Fruit fly (Drosophila melanogaster) whole organism, embryonic: Measurements from ENCODE around the gene beta'COP.

Experiments
- Abd-B ChIP-seq: fragments of 200-800 bp; sonication (Bioruptor generic); optimal IDR thresholded peaks from 2 replicates; lab custom pipeline; 2018; ENCODE audit warnings: missing biosample characterization, mild to moderate bottlenecking, missing genetic modification characterization, moderate library complexity
- Ada2b ChIP-seq: fragments of 200-800 bp; sonication (Bioruptor generic); IDR thresholded peaks from 2 replicates; pipeline ENCODE4 v1.3.6; 2022; ENCODE audit warnings: missing biosample characterization, missing genetic modification characterization
- Asciz ChIP-seq: fragments of 200-800 bp; sonication (Bioruptor generic); optimal IDR thresholded peaks from 2 replicates; lab custom pipeline; 2017; ENCODE audit warnings: missing biosample characterization, mild to moderate bottlenecking, missing genetic modification characterization, missing genetic modification reagents
- B-H1 ChIP-seq: fragments of 200-800 bp; sonication (Bioruptor generic); IDR thresholded peaks from 3 replicates; pipeline ENCODE4 v1.3.6; 2022; ENCODE audit warnings: missing biosample characterization, missing genetic modification characterization
- CG10267 ChIP-seq: fragments of 200-800 bp; sonication (Bioruptor generic); optimal IDR thresholded peaks from 2 replicates; lab custom pipeline; 2018; ENCODE audit warnings: missing biosample characterization, mild to moderate bottlenecking, missing genetic modification characterization, moderate library complexity
- CG10959 ChIP-seq: fragments of 200-800 bp; sonication (Bioruptor generic); IDR thresholded peaks from 2 replicates; pipeline ENCODE4 v1.3.6; 2022; ENCODE audit warnings: missing biosample characterization, missing genetic modification characterization
- CG12104 ChIP-seq: fragments of 200-800 bp; sonication (Bioruptor generic); optimal IDR thresholded peaks from 3 replicates; lab custom pipeline; 2016; ENCODE audit warnings: missing biosample characterization, missing genetic modification characterization
- CG13296 ChIP-seq: fragments of 200-800 bp; sonication (Bioruptor generic); optimal IDR thresholded peaks from 3 replicates; lab custom pipeline; 2018; ENCODE audit warnings: missing biosample characterization, mild to moderate bottlenecking, missing genetic modification characterization
- CG15601 ChIP-seq: fragments of 200-800 bp; sonication (Bioruptor generic); optimal IDR thresholded peaks from 3 replicates; lab custom pipeline; 2019; ENCODE audit warnings: missing biosample characterization, mild to moderate bottlenecking, missing genetic modification characterization, moderate library complexity
- CG17802 ChIP-seq: fragments of 200-800 bp; sonication (Bioruptor generic); optimal IDR thresholded peaks from 2 replicates; lab custom pipeline; 2018; ENCODE audit warnings: missing biosample characterization, mild to moderate bottlenecking, missing genetic modification characterization, moderate library complexity
- CG2875 ChIP-seq: fragments of 200-800 bp; sonication (Bioruptor generic); optimal IDR thresholded peaks from 2 replicates; lab custom pipeline; 2017; ENCODE audit warnings: missing biosample characterization, mild to moderate bottlenecking, missing genetic modification characterization, missing genetic modification reagents
- CG3065 ChIP-seq: fragments of 200-800 bp; sonication (Bioruptor generic); optimal IDR thresholded peaks from 2 replicates; lab custom pipeline; 2016; ENCODE audit warnings: missing biosample characterization, missing genetic modification characterization
- CG4404 ChIP-seq: fragments of 200-800 bp; sonication (Bioruptor generic); IDR thresholded peaks from 2 replicates; pipeline ENCODE4 v1.3.6; 2022; ENCODE audit warnings: missing biosample characterization, missing genetic modification characterization
- CG4820 ChIP-seq: fragments of 200-800 bp; sonication (Bioruptor generic); optimal IDR thresholded peaks from 3 replicates; lab custom pipeline; 2016; ENCODE audit warnings: missing biosample characterization, missing genetic modification characterization
- CG6175 ChIP-seq: fragments of 200-800 bp; sonication (Bioruptor generic); IDR thresholded peaks from 3 replicates; pipeline ENCODE4 v1.3.6; 2022; ENCODE audit warnings: missing biosample characterization, missing genetic modification characterization
- CG6765 ChIP-seq: fragments of 200-800 bp; sonication (Bioruptor generic); optimal IDR thresholded peaks from 3 replicates; lab custom pipeline; 2017; ENCODE audit warnings: missing biosample characterization, mild to moderate bottlenecking, missing genetic modification characterization
- CG7839 ChIP-seq: fragments of 200-800 bp; sonication (Bioruptor generic); optimal IDR thresholded peaks from 3 replicates; lab custom pipeline; 2018; ENCODE audit warnings: missing biosample characterization, mild to moderate bottlenecking, missing genetic modification characterization, moderate library complexity
- CG8281 ChIP-seq: fragments of 200-800 bp; sonication (Bioruptor generic); optimal IDR thresholded peaks from 2 replicates; lab custom pipeline; 2018; ENCODE audit warnings: missing biosample characterization, mild to moderate bottlenecking, missing genetic modification characterization, moderate library complexity
- Deaf1 ChIP-seq: fragments of 200-800 bp; optimal IDR thresholded peaks from 3 replicates; lab custom pipeline; 2019; ENCODE audit warnings: missing biosample characterization, mild to moderate bottlenecking, missing genetic modification characterization, moderate library complexity
- Dll ChIP-seq: fragments of 200-800 bp; sonication (Bioruptor generic); IDR thresholded peaks from 4 replicates; pipeline ENCODE4 v1.3.6; 2022; ENCODE audit warnings: missing biosample characterization, missing genetic modification characterization; ENCODE audit not compliant: partially characterized antibody
- ERR ChIP-seq: fragments of 200-800 bp; sonication (Bioruptor generic); optimal IDR thresholded peaks from 2 replicates; lab custom pipeline; 2016; ENCODE audit warnings: missing biosample characterization, missing genetic modification characterization
- H15 ChIP-seq: fragments of 200-800 bp; sonication (Bioruptor generic); IDR thresholded peaks from 3 replicates; pipeline ENCODE4 v1.3.6; 2022; ENCODE audit warnings: missing biosample characterization, missing genetic modification characterization
- HLH54F ChIP-seq: fragments of 200-800 bp; sonication (Bioruptor generic); optimal IDR thresholded peaks from 3 replicates; lab custom pipeline; 2016; ENCODE audit warnings: missing biosample characterization, missing genetic modification characterization
- Hey ChIP-seq: fragments of 200-800 bp; sonication (Bioruptor generic); optimal IDR thresholded peaks from 3 replicates; lab custom pipeline; 2018; ENCODE audit warnings: missing biosample characterization, mild to moderate bottlenecking, missing genetic modification characterization
- HmgZ ChIP-seq: fragments of 200-800 bp; sonication (Bioruptor generic); optimal IDR thresholded peaks from 2 replicates; lab custom pipeline; 2018; ENCODE audit warnings: missing biosample characterization, mild to moderate bottlenecking, missing genetic modification characterization
- Hmr ChIP-seq: fragments of 200-800 bp; sonication (Bioruptor generic); optimal IDR thresholded peaks from 3 replicates; lab custom pipeline; 2017; ENCODE audit warnings: mild to moderate bottlenecking, missing biosample characterization, missing genetic modification reagents, missing genetic modification characterization
- Hr3 ChIP-seq: fragments of 200-800 bp; sonication (Bioruptor generic); optimal IDR thresholded peaks from 3 replicates; lab custom pipeline; 2016; ENCODE audit warnings: missing biosample characterization, missing genetic modification characterization
- Hr51 ChIP-seq, 2 experiments: fragments of 200-800 bp; sonication (Bioruptor generic); optimal IDR thresholded peaks; 2 replicates in 1 of 2; 3 replicates in 1 of 2; lab custom pipeline; 2016 to 2018; ENCODE audit warnings: missing biosample characterization in 2 of 2, missing genetic modification characterization in 2 of 2, mild to moderate bottlenecking in 1 of 2, moderate library complexity in 1 of 2
- Hr78 ChIP-seq, 2 experiments: fragments of 200-800 bp in 1 of 2; fragments of >200 bp in 1 of 2; sonication (Bioruptor generic) in 1 of 2; optimal IDR thresholded peaks; 2 replicates each; lab custom pipeline; 2017 to 2019; ENCODE audit warnings: missing biosample characterization in 2 of 2, missing genetic modification characterization in 2 of 2, mild to moderate bottlenecking in 1 of 2, moderate library complexity in 1 of 2
- Hsf ChIP-seq: fragments of 200-800 bp; sonication (Bioruptor generic); optimal IDR thresholded peaks from 3 replicates; lab custom pipeline; 2016; ENCODE audit warnings: missing biosample characterization, missing genetic modification characterization
- Oaz ChIP-seq: fragments of 200-800 bp; sonication (Bioruptor generic); IDR thresholded peaks from 2 replicates; pipeline ENCODE4 v1.3.6; 2022; ENCODE audit warnings: missing biosample characterization, missing genetic modification characterization
- Pdp1 ChIP-seq, 2 experiments: fragments of 200-800 bp; sonication (Bioruptor generic); optimal IDR thresholded peaks; 3 replicates each; lab custom pipeline; 2016; ENCODE audit warnings: missing biosample characterization in 2 of 2, missing genetic modification characterization in 2 of 2, mild to moderate bottlenecking in 1 of 2, moderate library complexity in 1 of 2
- Scr ChIP-seq: fragments of 200-800 bp; sonication (Bioruptor generic); IDR thresholded peaks from 2 replicates; pipeline ENCODE4 v1.3.6; 2022; ENCODE audit warnings: missing biosample characterization, missing genetic modification characterization; ENCODE audit not compliant: partially characterized antibody
- Six4 ChIP-seq: fragments of 200-800 bp; sonication (Bioruptor generic); optimal IDR thresholded peaks from 2 replicates; lab custom pipeline; 2016; ENCODE audit warnings: missing biosample characterization, missing genetic modification characterization
- ac ChIP-seq: fragments of 200-800 bp; sonication (Bioruptor generic); optimal IDR thresholded peaks from 3 replicates; lab custom pipeline; 2017; ENCODE audit warnings: missing biosample characterization, mild to moderate bottlenecking, missing genetic modification characterization
- amos ChIP-seq: fragments of 200-800 bp; sonication (Bioruptor generic); IDR thresholded peaks from 2 replicates; pipeline ENCODE4 v1.3.6; 2022; ENCODE audit warnings: missing biosample characterization, missing genetic modification characterization; ENCODE audit not compliant: partially characterized antibody
- bcd ChIP-seq: fragments of 200-800 bp; sonication (Bioruptor generic); optimal IDR thresholded peaks from 2 replicates; lab custom pipeline; 2017; ENCODE audit warnings: missing biosample characterization, mild to moderate bottlenecking, missing genetic modification characterization
- ci ChIP-seq: fragments of 200-800 bp; sonication (Bioruptor generic); IDR thresholded peaks from 3 replicates; pipeline ENCODE4 v1.3.6; 2022; ENCODE audit warnings: missing biosample characterization, missing genetic modification characterization
- cwo ChIP-seq: fragments of 200-800 bp; sonication (Bioruptor generic); optimal IDR thresholded peaks from 3 replicates; lab custom pipeline; 2017; ENCODE audit warnings: missing biosample characterization, missing genetic modification characterization, mild to moderate bottlenecking, moderate library complexity, missing genetic modification reagents
- disco-r ChIP-seq: fragments of 200-800 bp; sonication (Bioruptor generic); optimal IDR thresholded peaks from 2 replicates; lab custom pipeline; 2016; ENCODE audit warnings: missing biosample characterization, missing genetic modification characterization
- gfzf ChIP-seq: fragments of 200-800 bp; sonication (Bioruptor generic); optimal IDR thresholded peaks from 2 replicates; lab custom pipeline; 2016; ENCODE audit warnings: missing biosample characterization, mild to moderate bottlenecking, missing genetic modification characterization, moderate library complexity
- gsb ChIP-seq: fragments of 200-800 bp; sonication (Bioruptor generic); IDR thresholded peaks from 2 replicates; pipeline ENCODE4 v1.3.6; 2022; ENCODE audit warnings: missing biosample characterization, missing genetic modification characterization
- mam ChIP-seq: fragments of 200-800 bp; sonication (Bioruptor generic); optimal IDR thresholded peaks from 3 replicates; lab custom pipeline; 2016; ENCODE audit warnings: missing biosample characterization, missing genetic modification characterization
- odd ChIP-seq: fragments of 200-800 bp; sonication (Bioruptor generic); optimal IDR thresholded peaks from 2 replicates; lab custom pipeline; 2017; ENCODE audit warnings: missing biosample characterization, mild to moderate bottlenecking, missing genetic modification characterization
- p53 ChIP-seq: fragments of 200-800 bp; sonication (Bioruptor generic); optimal IDR thresholded peaks from 2 replicates; lab custom pipeline; 2016; ENCODE audit warnings: missing biosample characterization, missing genetic modification characterization
- pum ChIP-seq: fragments of 200-800 bp; sonication (Bioruptor generic); optimal IDR thresholded peaks from 2 replicates; lab custom pipeline; 2016; ENCODE audit warnings: missing biosample characterization, missing genetic modification characterization
- row ChIP-seq: fragments of 200-800 bp; sonication (Bioruptor generic); IDR thresholded peaks from 3 replicates; pipeline ENCODE4 v1.3.6; 2022; ENCODE audit warnings: missing biosample characterization, missing genetic modification characterization
- salm ChIP-seq: fragments of 200-800 bp; sonication (Bioruptor generic); optimal IDR thresholded peaks from 2 replicates; lab custom pipeline; 2018; ENCODE audit warnings: missing biosample characterization, mild to moderate bottlenecking, missing genetic modification characterization
- sug ChIP-seq: fragments of 200-800 bp; optimal IDR thresholded peaks from 2 replicates; lab custom pipeline; 2019; ENCODE audit warnings: missing biosample characterization, mild to moderate bottlenecking, missing genetic modification characterization, moderate library complexity
- trem ChIP-seq: fragments of 200-800 bp; optimal IDR thresholded peaks from 3 replicates; lab custom pipeline; 2019; ENCODE audit warnings: missing biosample characterization, mild to moderate bottlenecking, missing genetic modification characterization, moderate library complexity

The beta'COP gene

DNA sequence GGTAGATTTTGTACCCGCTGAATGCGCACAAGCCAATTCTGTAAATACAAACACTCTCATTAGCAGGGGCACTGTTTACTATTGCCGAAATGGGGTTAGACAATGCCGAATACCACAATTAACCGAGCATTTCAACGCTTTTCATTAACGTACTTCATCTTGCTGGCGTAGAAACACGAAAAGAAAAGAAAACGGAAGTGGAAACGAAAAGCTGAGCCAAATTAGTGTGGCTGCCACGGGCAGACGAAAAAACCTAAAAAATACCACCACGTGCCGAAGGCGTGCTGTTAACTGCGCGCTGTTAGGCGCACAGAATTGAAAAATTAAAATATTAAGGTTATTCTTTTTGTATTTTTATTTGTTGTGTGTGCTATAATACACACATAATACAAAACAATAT lies 16.2 kb downstream of the beta'COP start, which contains the start of gene RpL24 (continued):
- TF ChIP-seq Scr (GFP tag; lab: Robert Waterston, UW) = no peak; the same call in 1 of the 2 replicates
- TF ChIP-seq sug (tag; lab: Kevin White, UChicago) = peak; percentile 87
- peak; percentile 91 for TF ChIP-seq CG12104
- peak; percentile 86 for TF ChIP-seq CG7839
- peak; percentile 89 for TF ChIP-seq disco-r (GFP tag; lab: Kevin White, UChicago)
- peak; percentile 88 for TF ChIP-seq gfzf (GFP tag; lab: Kevin White, UChicago)
- peak; percentile 85 for TF ChIP-seq Hey (tag; lab: Kevin White, UChicago)
- TF ChIP-seq CG10959 = peak; percentile 73
- peak; percentile 90 for TF ChIP-seq Hsf (GFP tag; lab: Kevin White, UChicago)
- TF ChIP-seq odd (GFP tag; lab: Kevin White, UChicago) = peak; percentile 96
- peak; percentile 68 for TF ChIP-seq Hr3 (GFP tag; lab: Kevin White, UChicago)
- peak; percentile 63 for TF ChIP-seq gsb (GFP tag; lab: Robert Waterston, UW)
- TF ChIP-seq Hr51 (GFP tag; optimal IDR thresholded peaks at IDR 0.05; lab: Kevin White, UChicago) = peak; percentile 81 to 88
- TF ChIP-seq Deaf1 = peak; percentile 64
- peak; percentile 92 for TF ChIP-seq ac (GFP tag; lab: Kevin White, UChicago)
- TF ChIP-seq CG2875 (GFP tag; lab: Kevin White, UChicago) = peak; percentile 92
- TF ChIP-seq cwo = peak; percentile 77
- TF ChIP-seq CG3065 (GFP tag; lab: Kevin White, UChicago) = peak; percentile 78
- TF ChIP-seq ERR (GFP tag; lab: Kevin White, UChicago) = peak; percentile 71
- TF ChIP-seq CG6765 = peak; percentile 99
- peak; percentile 69 for TF ChIP-seq CG4820 (GFP tag; lab: Kevin White, UChicago)
- TF ChIP-seq bcd = peak; percentile 95
- TF ChIP-seq CG4404 (GFP tag; lab: Robert Waterston, UW) = no peak
- TF ChIP-seq amos (GFP tag; lab: Robert Waterston, UW) = no peak
- TF ChIP-seq Ada2b (GFP tag; lab: Robert Waterston, UW) = peak; percentile 76; the same call in 1 of the 2 replicates
- TF ChIP-seq Pdp1 (GFP tag; optimal IDR thresholded peaks at IDR 0.05; lab: Kevin White, UChicago) = peak; percentile 80 to 87
- peak; percentile 84 for TF ChIP-seq salm (tag; lab: Kevin White, UChicago)
- TF ChIP-seq Abd-B = no peak
- peak; percentile 53; the same call in 1 of the 3 replicates for TF ChIP-seq B-H1 (GFP tag; lab: Robert Waterston, UW)
- peak; percentile 87 for TF ChIP-seq H15 (GFP tag; lab: Robert Waterston, UW)
- TF ChIP-seq Hr78 (GFP tag; optimal IDR thresholded peaks at IDR 0.05; lab: Kevin White, UChicago) = no peak
- peak; percentile 95 for TF ChIP-seq Asciz (GFP tag; lab: Kevin White, UChicago)
- TF ChIP-seq CG13296 (GFP tag; lab: Kevin White, UChicago) = peak; percentile 95
- TF ChIP-seq CG8281 (tag; lab: Kevin White, UChicago) = peak; percentile 66
- TF ChIP-seq trem = peak; percentile 80
- TF ChIP-seq Six4 (GFP tag; lab: Kevin White, UChicago) = peak; percentile 87
- peak; percentile 84; the same call in 2 of the 3 replicates for TF ChIP-seq CG6175 (GFP tag; lab: Robert Waterston, UW)
- peak; percentile 84 for TF ChIP-seq CG10267
- TF ChIP-seq ci = peak; percentile 99
- peak; percentile 84 for TF ChIP-seq CG15601 (tag; lab: Kevin White, UChicago)
- peak; percentile 82 for TF ChIP-seq CG17802
- peak; percentile 88 for TF ChIP-seq p53 (GFP tag; lab: Kevin White, UChicago)
- peak; percentile 97 for TF ChIP-seq Hmr (GFP tag; lab: Kevin White, UChicago)
- peak; percentile 79 for TF ChIP-seq mam (GFP tag; lab: Kevin White, UChicago)
- peak; percentile 59 for TF ChIP-seq pum (GFP tag; lab: Kevin White, UChicago)
- TF ChIP-seq HLH54F (GFP tag; lab: Kevin White, UChicago) = peak; percentile 83
- peak; percentile 58 for TF ChIP-seq Oaz (GFP tag; lab: Robert Waterston, UW)
- peak; percentile 90 for TF ChIP-seq HmgZ (tag; lab: Kevin White, UChicago)
- TF ChIP-seq row (GFP tag; lab: Robert Waterston, UW) = peak; percentile 68
- TF ChIP-seq Dll (GFP tag; lab: Robert Waterston, UW) = no peak
